Fruit fly (Drosophila melanogaster): ENCODE measurements around the gene CG15047.

Gene CG15047

dm6 chrX:18482537-18482936, 45.9 kb upstream of the CG15047 start:
- TF ChIP-seq br (GFP tag; optimal IDR thresholded peaks at IDR 0.05) (no peak), Rel (GFP tag; optimal IDR thresholded peaks at IDR 0.05) (no peak), Rel (tag; optimal IDR thresholded peaks at IDR 0.05) (peak; percentile 92)

- TF ChIP-seq h (GFP tag; optimal IDR thresholded peaks at IDR 0.05) (peak; percentile 31), Hnf4 (GFP tag; optimal IDR thresholded peaks at IDR 0.05) (peak; percentile 19), dl (GFP tag; optimal IDR thresholded peaks at IDR 0.05; ENCODE audit: insufficient read depth in 1 of 2, partially characterized antibody in 2 of 2) (peak in 1 of 2 experiments; percentile 12), woc (GFP tag; optimal IDR thresholded peaks at IDR 0.05) (peak; percentile 82), ey (GFP tag; optimal IDR thresholded peaks at IDR 0.05) (no peak), dmrt93B (GFP tag; optimal IDR thresholded peaks at IDR 0.05) (no peak), GATAd (GFP tag; optimal IDR thresholded peaks at IDR 0.05) (no peak), dsf (GFP tag; optimal IDR thresholded peaks at IDR 0.05; ENCODE audit: borderline replicate concordance) (no peak), Sp1 (GFP tag; optimal IDR thresholded peaks at IDR 0.05) (peak; percentile 69), Dif (GFP tag; optimal IDR thresholded peaks at IDR 0.05; ENCODE audit: partially characterized antibody) (peak; percentile 78), br (GFP tag; optimal IDR thresholded peaks at IDR 0.05) (peak; percentile 53), Hr83 (GFP tag; optimal IDR thresholded peaks at IDR 0.05; ENCODE audit: poor library complexity, severe bottlenecking) (peak; percentile 12), Rel (GFP tag; optimal IDR thresholded peaks at IDR 0.05) (no peak), Rel (tag; optimal IDR thresholded peaks at IDR 0.05) (peak; percentile 89), Vsx2 (GFP tag; optimal IDR thresholded peaks at IDR 0.05; ENCODE audit: partially characterized antibody) (peak; percentile 79), fru (GFP tag; optimal IDR thresholded peaks at IDR 0.05) (peak; percentile 45), sv (GFP tag; optimal IDR thresholded peaks at IDR 0.05) (no peak), foxo (GFP tag; optimal IDR thresholded peaks at IDR 0.05) (no peak), Abd-B (GFP tag; optimal IDR thresholded peaks at IDR 0.05) (no peak)
Observed at dm6 chrX:18483261-18484218, 44.9 kb upstream of the CG15047 start, which contains the start of gene Hayan. Gene Hayan (minus strand): TSS chrX:18483772.

- TF ChIP-seq psq (GFP tag; optimal IDR thresholded peaks at IDR 0.05) (no peak), foxo (GFP tag; optimal IDR thresholded peaks at IDR 0.05) (peak in 1 of 2 experiments; percentile 19), sage (GFP tag; optimal IDR thresholded peaks at IDR 0.05) (no peak), Mio (GFP tag; optimal IDR thresholded peaks at IDR 0.05) (no peak)
Observed at dm6 chrX:18486356-18487059, 42.0 kb upstream of the CG15047 start, which contains the start of gene psh. Gene psh (minus strand): TSS chrX:18486921.

dm6 chrX:18489509-18489908, 39.0 kb upstream of the CG15047 start, which contains the start of gene CG15046:
Gene CG15046 (minus strand): TSS chrX:18489620.
- TF ChIP-seq CG9705 (GFP tag; optimal IDR thresholded peaks at IDR 0.05) (no peak), sv (GFP tag; optimal IDR thresholded peaks at IDR 0.05) (no peak), Dfd (GFP tag; optimal IDR thresholded peaks at IDR 0.05) (no peak), Rel (GFP tag; optimal IDR thresholded peaks at IDR 0.05) (no peak), Rel (tag; optimal IDR thresholded peaks at IDR 0.05) (peak; percentile 38), sage (GFP tag; optimal IDR thresholded peaks at IDR 0.05) (no peak), dmrt93B (GFP tag; optimal IDR thresholded peaks at IDR 0.05) (no peak), lola (GFP tag; optimal IDR thresholded peaks at IDR 0.05) (no peak), HLH106 (tag; optimal IDR thresholded peaks at IDR 0.05) (no peak), Vsx2 (GFP tag; optimal IDR thresholded peaks at IDR 0.05; ENCODE audit: partially characterized antibody) (peak; percentile 29), Dif (GFP tag; optimal IDR thresholded peaks at IDR 0.05; ENCODE audit: partially characterized antibody) (peak; percentile 61), brk (GFP tag; optimal IDR thresholded peaks at IDR 0.05) (no peak), dl (GFP tag; optimal IDR thresholded peaks at IDR 0.05; ENCODE audit: insufficient read depth in 1 of 2, partially characterized antibody in 2 of 2) (peak; percentile 72 to 73)

- TF ChIP-seq Myc (optimal IDR thresholded peaks at IDR 0.05) (no peak), usp (GFP tag; optimal IDR thresholded peaks at IDR 0.05) (no peak), Vsx2 (GFP tag; optimal IDR thresholded peaks at IDR 0.05; ENCODE audit: partially characterized antibody) (peak; percentile 63), Rel (GFP tag; optimal IDR thresholded peaks at IDR 0.05) (no peak), Rel (tag; optimal IDR thresholded peaks at IDR 0.05) (peak; percentile 8)
Observed at dm6 chrX:18491941-18492340, 36.5 kb upstream of the CG15047 start, which contains the start of gene CG15044. Gene CG15044 (minus strand): TSS chrX:18492006.

Measured in whole organism, wandering third instar larva.